Fruit fly (Drosophila melanogaster): ENCODE measurements around the gene CG15482.

The CG15482 gene

DNA sequence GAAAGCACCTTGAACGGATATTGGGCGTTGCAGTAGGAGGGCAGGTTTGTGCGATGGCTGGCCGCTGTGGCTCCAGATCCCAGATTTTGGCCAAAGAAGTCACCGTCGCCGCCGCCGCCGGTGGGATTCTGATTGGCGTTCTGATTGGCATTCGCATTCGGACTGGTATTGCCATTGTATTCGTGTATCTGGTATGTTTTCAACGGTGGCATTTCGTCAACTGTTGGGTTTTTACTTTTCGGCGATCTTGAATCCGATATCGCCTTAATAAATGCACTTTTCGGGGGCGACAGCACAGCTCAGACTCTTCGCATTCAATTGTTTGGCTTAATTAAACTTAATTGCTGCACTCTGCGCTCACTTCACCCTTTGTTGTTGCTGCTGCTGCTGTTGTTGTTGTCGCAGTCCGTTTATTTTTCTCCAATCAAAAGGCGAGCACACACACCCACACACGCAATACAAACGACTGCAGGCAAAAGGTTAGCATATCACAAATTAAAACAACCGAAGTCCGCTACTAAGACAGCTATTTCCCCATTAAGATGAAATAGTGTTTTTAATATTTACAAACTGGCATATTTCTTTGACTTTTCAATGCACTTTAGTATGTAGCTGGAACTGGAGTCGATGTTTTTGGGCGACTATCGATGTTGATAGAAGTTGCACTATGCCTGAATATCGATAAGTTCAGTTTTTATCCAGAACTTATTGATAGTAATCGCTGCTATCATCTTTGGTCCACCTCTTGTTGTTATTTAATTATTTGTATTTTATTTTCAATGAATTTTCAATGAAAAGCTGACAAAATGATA is 7.9 kb upstream of the CG15482 start, which contains the start of the genes CG9426 and mRF1 (continued):
- TF ChIP-seq CG10979 (tag; optimal IDR thresholded peaks at IDR 0.05) (peak; percentile 13), MTF-1 (GFP tag; optimal IDR thresholded peaks at IDR 0.05; ENCODE audit: borderline replicate concordance) (no peak), oc (tag; optimal IDR thresholded peaks at IDR 0.05) (no peak), fd96Cb (tag; optimal IDR thresholded peaks at IDR 0.05) (no peak), Stat92E (GFP tag; optimal IDR thresholded peaks at IDR 0.05) (peak in 1 of 3 experiments; percentile 34), eve (GFP tag; optimal IDR thresholded peaks at IDR 0.05) (no peak), CG10431 (GFP tag; optimal IDR thresholded peaks at IDR 0.05) (no peak), caup (GFP tag; optimal IDR thresholded peaks at IDR 0.05; ENCODE audit: severe bottlenecking) (peak; percentile 5), CG11504 (tag; optimal IDR thresholded peaks at IDR 0.05) (peak; percentile 63), PHDP (tag; optimal IDR thresholded peaks at IDR 0.05) (no peak), wor (GFP tag; IDR thresholded peaks at IDR 0.05) (no peak), sug (tag; optimal IDR thresholded peaks at IDR 0.05) (peak; percentile 50), CG14710 (tag; optimal IDR thresholded peaks at IDR 0.05) (peak; percentile 58), corto (GFP tag; optimal IDR thresholded peaks at IDR 0.05) (no peak), bowl (GFP tag; IDR thresholded peaks at IDR 0.05) (no peak), NFAT (GFP tag; IDR thresholded peaks at IDR 0.05) (no peak), Oaz (GFP tag; IDR thresholded peaks at IDR 0.05) (no peak), CG7745 (tag; optimal IDR thresholded peaks at IDR 0.05) (no peak), CG7786 (GFP tag; optimal IDR thresholded peaks at IDR 0.05) (no peak), ara (GFP tag; IDR thresholded peaks at IDR 0.05) (no peak), CG7987 (GFP tag; optimal IDR thresholded peaks at IDR 0.05) (peak; percentile 37), twi (tag; optimal IDR thresholded peaks at IDR 0.05) (no peak), CG14667 (GFP tag; IDR thresholded peaks at IDR 0.05) (no peak), ATbp (GFP tag; optimal IDR thresholded peaks at IDR 0.05) (no peak), tx (GFP tag; optimal IDR thresholded peaks at IDR 0.05) (peak; percentile 10), dmrt11E (tag; optimal IDR thresholded peaks at IDR 0.05) (no peak), ash1 (GFP tag; optimal IDR thresholded peaks at IDR 0.05) (no peak), CHES-1-like (GFP tag; optimal IDR thresholded peaks at IDR 0.05) (peak; percentile 31), CG31388 (GFP tag; optimal IDR thresholded peaks at IDR 0.05) (no peak), CG4328 (GFP tag; optimal IDR thresholded peaks at IDR 0.05) (no peak), NC2α (GFP tag; optimal IDR thresholded peaks at IDR 0.05) (no peak), Optix (GFP tag; IDR thresholded peaks at IDR 0.05) (no peak), Bgb (GFP tag; IDR thresholded peaks at IDR 0.05; ENCODE audit: partially characterized antibody) (peak; percentile 97), CG3847 (GFP tag; IDR thresholded peaks at IDR 0.05) (no peak), CG3407 (GFP tag; optimal IDR thresholded peaks at IDR 0.05) (no peak), bcd (GFP tag; optimal IDR thresholded peaks at IDR 0.05) (no peak), nerfin-1 (tag; optimal IDR thresholded peaks at IDR 0.05) (no peak), MESR4 (GFP tag; optimal IDR thresholded peaks at IDR 0.05) (peak; percentile 85), CG7357 (GFP tag; IDR thresholded peaks at IDR 0.05) (no peak), CG10274 (GFP tag; optimal IDR thresholded peaks at IDR 0.05) (no peak), CG5953 (GFP tag; IDR thresholded peaks at IDR 0.05) (no peak), Abd-B (GFP tag; optimal IDR thresholded peaks at IDR 0.05) (no peak), prd (optimal IDR thresholded peaks at IDR 0.05) (no peak), prd (GFP tag; IDR thresholded peaks at IDR 0.05) (no peak), CG3726 (GFP tag; IDR thresholded peaks at IDR 0.05) (no peak), klu (GFP tag; IDR thresholded peaks at IDR 0.05) (no peak), CG15479 (GFP tag; optimal IDR thresholded peaks at IDR 0.05) (peak; percentile 16), CG33557 (GFP tag; optimal IDR thresholded peaks at IDR 0.05) (no peak), CG11398 (GFP tag; optimal IDR thresholded peaks at IDR 0.05) (no peak), br (optimal IDR thresholded peaks at IDR 0.05) (no peak)

All from whole organism, embryonic.